Fruit fly (Drosophila melanogaster): ENCODE data around the gene AP-1gamma.

AP-1gamma gene

DNA sequence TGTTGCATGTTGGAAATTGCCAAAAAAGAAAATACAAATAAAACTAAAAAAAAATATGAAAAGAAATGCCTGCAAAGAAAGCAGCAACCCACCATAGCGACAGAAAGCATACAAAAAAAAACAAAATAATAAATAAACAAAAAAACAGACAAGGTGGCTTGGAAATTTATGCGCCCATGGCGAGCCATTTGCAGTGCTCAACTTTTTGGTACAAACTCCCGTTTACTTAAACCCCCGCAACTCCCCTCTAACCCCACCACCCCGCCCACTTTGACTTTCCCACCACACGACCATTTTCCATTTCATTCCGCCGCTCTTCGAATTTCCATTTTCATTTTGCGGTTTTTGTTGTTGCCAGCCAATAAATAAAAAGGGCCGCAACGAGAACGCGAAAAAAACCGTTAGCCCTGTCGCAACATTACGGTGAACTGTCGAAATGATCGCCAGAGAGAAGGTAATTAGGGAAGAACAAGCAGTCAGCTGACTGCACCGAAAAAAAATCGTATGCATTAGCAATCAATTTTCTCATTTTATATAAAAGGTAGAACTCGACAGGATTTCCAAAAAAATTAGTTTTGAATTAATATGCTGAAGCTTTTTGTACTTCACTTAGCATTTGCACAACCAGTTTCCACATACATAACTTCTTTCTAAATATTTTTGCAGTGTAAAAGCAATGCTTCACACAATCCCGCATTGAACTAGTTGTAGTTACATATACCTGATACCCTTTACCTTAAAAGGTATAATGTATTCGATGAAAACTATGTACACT, 28.5 kb downstream of the AP-1gamma start (continued):
- TF ChIP-seq CG13624 (GFP tag; optimal IDR thresholded peaks at IDR 0.05): peak; percentile 19
- TF ChIP-seq dmrt11E (tag; optimal IDR thresholded peaks at IDR 0.05): peak; percentile 32
- TF ChIP-seq chif (GFP tag; optimal IDR thresholded peaks at IDR 0.05): peak; percentile 42 to 58
- no peak for TF ChIP-seq danr (GFP tag; IDR thresholded peaks at IDR 0.05)
- TF ChIP-seq gro (GFP tag; optimal IDR thresholded peaks at IDR 0.05): no peak
- TF ChIP-seq dpn (GFP tag; optimal IDR thresholded peaks at IDR 0.05): peak; percentile 35 to 40
- TF ChIP-seq ash1 (GFP tag; optimal IDR thresholded peaks at IDR 0.05): no peak
- TF ChIP-seq CG9817 (tag; optimal IDR thresholded peaks at IDR 0.05): peak; percentile 14
- TF ChIP-seq CG16815 (GFP tag; optimal IDR thresholded peaks at IDR 0.05): peak; percentile 27
- TF ChIP-seq aop (GFP tag; IDR thresholded peaks at IDR 0.05): no peak
- no peak for TF ChIP-seq CG15479 (GFP tag; optimal IDR thresholded peaks at IDR 0.05)
- no peak for TF ChIP-seq br (optimal IDR thresholded peaks at IDR 0.05)
- TF ChIP-seq Usf (GFP tag; optimal IDR thresholded peaks at IDR 0.05): no peak
- TF ChIP-seq CG4730 (GFP tag; IDR thresholded peaks at IDR 0.05): peak; percentile 38; the same call in 1 of the 2 replicates
- no peak for TF ChIP-seq CG14860 (GFP tag; IDR thresholded peaks at IDR 0.05; ENCODE audit: partially characterized antibody)
- TF ChIP-seq Bdp1 (GFP tag; optimal IDR thresholded peaks at IDR 0.05): no peak
- TF ChIP-seq CG4854 (GFP tag; optimal IDR thresholded peaks at IDR 0.05): no peak
- no peak for TF ChIP-seq Dip3 (GFP tag; optimal IDR thresholded peaks at IDR 0.05)
- TF ChIP-seq CG3726 (GFP tag; IDR thresholded peaks at IDR 0.05): no peak
- TF ChIP-seq Neu2 (GFP tag; optimal IDR thresholded peaks at IDR 0.05; ENCODE audit: borderline replicate concordance): no peak
- no peak for TF ChIP-seq HLHmδ (GFP tag; optimal IDR thresholded peaks at IDR 0.05)
- no peak for TF ChIP-seq CG4328 (GFP tag; optimal IDR thresholded peaks at IDR 0.05)
- no peak for TF ChIP-seq CG17186 (GFP tag; optimal IDR thresholded peaks at IDR 0.05)
- no peak for TF ChIP-seq B-H1 (GFP tag; IDR thresholded peaks at IDR 0.05)
- TF ChIP-seq az2 (GFP tag; optimal IDR thresholded peaks at IDR 0.05): peak; percentile 54
- no peak for TF ChIP-seq Dp (GFP tag; optimal IDR thresholded peaks at IDR 0.05)
- no peak for TF ChIP-seq Tbp (GFP tag; optimal IDR thresholded peaks at IDR 0.05)
- TF ChIP-seq Atf-2 (GFP tag; optimal IDR thresholded peaks at IDR 0.05): no peak
- peak; percentile 44; the same call in 1 of the 2 replicates for TF ChIP-seq lmd (GFP tag; IDR thresholded peaks at IDR 0.05)
- TF ChIP-seq CG11398 (GFP tag; optimal IDR thresholded peaks at IDR 0.05): peak; percentile 10
- no peak for TF ChIP-seq CG13296 (GFP tag; optimal IDR thresholded peaks at IDR 0.05)
- TF ChIP-seq Hsf (GFP tag; optimal IDR thresholded peaks at IDR 0.05): peak; percentile 55
- peak; percentile 52; the same call in 1 of the 2 replicates for TF ChIP-seq stc (GFP tag; IDR thresholded peaks at IDR 0.05)
- no peak for TF ChIP-seq insv (GFP tag; optimal IDR thresholded peaks at IDR 0.05)
- TF ChIP-seq H15 (GFP tag; IDR thresholded peaks at IDR 0.05): 0 out of 3 replicates have a peak, but pooled peaks have one; percentile 15
- no peak for TF ChIP-seq Dll (GFP tag; IDR thresholded peaks at IDR 0.05; ENCODE audit: partially characterized antibody)
- TF ChIP-seq Trl (optimal IDR thresholded peaks at IDR 0.05): no peak
- TF ChIP-seq Trl (GFP tag; optimal IDR thresholded peaks at IDR 0.05): peak; percentile 34
- no peak for TF ChIP-seq scrt (GFP tag; optimal IDR thresholded peaks at IDR 0.05)
- peak; percentile 28; the same call in 1 of the 2 replicates for TF ChIP-seq CG5953 (GFP tag; IDR thresholded peaks at IDR 0.05)
- no peak for TF ChIP-seq CG12299 (tag; optimal IDR thresholded peaks at IDR 0.05)
- TF ChIP-seq bcd (GFP tag; optimal IDR thresholded peaks at IDR 0.05): peak; percentile 31
- peak; percentile 54 for TF ChIP-seq ATbp (GFP tag; optimal IDR thresholded peaks at IDR 0.05)
- TF ChIP-seq CG10979 (tag; optimal IDR thresholded peaks at IDR 0.05): peak; percentile 58
- peak; percentile 91 for TF ChIP-seq sens (GFP tag)
- peak; percentile 30 for TF ChIP-seq CG10267 (tag; optimal IDR thresholded peaks at IDR 0.05)
- peak; percentile 14 for TF ChIP-seq ems (GFP tag; optimal IDR thresholded peaks at IDR 0.05)
- TF ChIP-seq sna (GFP tag; IDR thresholded peaks at IDR 0.05; ENCODE audit: partially characterized antibody): no peak
- TF ChIP-seq Sin3A (optimal IDR thresholded peaks at IDR 0.05): no peak
- TF ChIP-seq Side (GFP tag; optimal IDR thresholded peaks at IDR 0.05): no peak
- peak; percentile 53 for TF ChIP-seq CG5180 (GFP tag; optimal IDR thresholded peaks at IDR 0.05)
